1 fruit fly cellular context compared by ENCODE assay signal in the genomic region with DNA sequence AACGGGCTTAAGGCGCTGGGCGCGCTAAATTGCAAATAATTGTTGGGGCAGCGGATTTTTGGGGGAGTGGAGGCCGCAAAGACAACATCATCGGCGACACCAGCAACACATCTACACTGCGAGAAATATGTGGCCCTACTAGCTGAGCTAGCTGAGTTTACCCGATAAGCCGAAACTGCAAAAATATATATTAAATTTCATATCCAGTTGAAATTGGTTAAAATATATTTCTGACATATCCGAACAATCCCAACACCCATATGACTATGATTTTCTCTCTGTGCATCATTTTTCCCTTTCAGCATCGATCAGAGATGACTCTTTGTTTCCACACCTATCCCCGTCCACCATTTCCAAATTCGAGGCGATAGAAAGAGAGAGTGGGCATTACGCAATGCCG.
TF ChIP-seq lines count a peak whose summit lies in the region.

No protein-coding gene starts in this region.

TF ChIP-seq in whole organism, embryonic, 481 proteins besides CTCF, POLR2A, EP300 and RAD21 (continued from another document and continues in another):
- TF ChIP-seq CG2875 (GFP tag; optimal IDR thresholded peaks at IDR 0.05; lab: Kevin White, UChicago): peak; percentile 65
- peak; percentile 51 for TF ChIP-seq CG10274 (GFP tag; optimal IDR thresholded peaks at IDR 0.05; lab: Kevin White, UChicago)
- TF ChIP-seq dm (GFP tag; optimal IDR thresholded peaks at IDR 0.05; lab: Kevin White, UChicago): no peak
- TF ChIP-seq jumu (GFP tag; optimal IDR thresholded peaks at IDR 0.05; lab: Kevin White, UChicago): peak; percentile 20
- TF ChIP-seq schlank (tag; optimal IDR thresholded peaks at IDR 0.05; lab: Kevin White, UChicago): no peak
- peak; percentile 49 for TF ChIP-seq sqz (GFP tag; optimal IDR thresholded peaks at IDR 0.05; lab: Kevin White, UChicago)
- peak; percentile 11 for TF ChIP-seq CG8944 (GFP tag; optimal IDR thresholded peaks at IDR 0.05; lab: Kevin White, UChicago)
- peak; percentile 81 for TF ChIP-seq Oli (tag; optimal IDR thresholded peaks at IDR 0.05; lab: Kevin White, UChicago)
- peak; percentile 68 for TF ChIP-seq CG13296 (GFP tag; optimal IDR thresholded peaks at IDR 0.05; lab: Kevin White, UChicago)
- no peak for TF ChIP-seq btn (GFP tag; optimal IDR thresholded peaks at IDR 0.05; lab: Kevin White, UChicago)
- TF ChIP-seq CG18476 (GFP tag; optimal IDR thresholded peaks at IDR 0.05; lab: Kevin White, UChicago): peak; percentile 36
- no peak for TF ChIP-seq Dfd (GFP tag; optimal IDR thresholded peaks at IDR 0.05; lab: Kevin White, UChicago)
- TF ChIP-seq Drgx (GFP tag; IDR thresholded peaks at IDR 0.05; lab: Robert Waterston, UW): peak; percentile 55
- TF ChIP-seq CG2712 (tag; optimal IDR thresholded peaks at IDR 0.05; lab: Kevin White, UChicago): peak; percentile 79
- peak; percentile 78 for TF ChIP-seq tap (tag; optimal IDR thresholded peaks at IDR 0.05; lab: Kevin White, UChicago)
- peak; percentile 63 for TF ChIP-seq Chrac-16 (GFP tag; optimal IDR thresholded peaks at IDR 0.05; lab: Kevin White, UChicago)
- TF ChIP-seq CG3281 (GFP tag; optimal IDR thresholded peaks at IDR 0.05; lab: Kevin White, UChicago): peak; percentile 65
- TF ChIP-seq GATAe (GFP tag; conservative IDR thresholded peaks at IDR 0.05; lab: Robert Waterston, UW): 0 out of 2 replicates have a peak, but pooled peaks have one; percentile 9
- no peak for TF ChIP-seq CG3995 (GFP tag; optimal IDR thresholded peaks at IDR 0.05; lab: Kevin White, UChicago)
- no peak for TF ChIP-seq D (optimal IDR thresholded peaks at IDR 0.05; lab: Kevin White, UChicago)
- peak; percentile 73 for TF ChIP-seq D (GFP tag; optimal IDR thresholded peaks at IDR 0.05; lab: Kevin White, UChicago)
- peak; percentile 40 for TF ChIP-seq CG12299 (tag; optimal IDR thresholded peaks at IDR 0.05; lab: Kevin White, UChicago)
- no peak for TF ChIP-seq CG8089 (GFP tag; optimal IDR thresholded peaks at IDR 0.05; lab: Kevin White, UChicago)
- no peak for TF ChIP-seq Sry-β (GFP tag; optimal IDR thresholded peaks at IDR 0.05; lab: Kevin White, UChicago)
- no peak for TF ChIP-seq CG34376 (GFP tag; optimal IDR thresholded peaks at IDR 0.05; lab: Kevin White, UChicago)
- TF ChIP-seq z (GFP tag; IDR thresholded peaks at IDR 0.05; lab: Robert Waterston, UW): no peak
- no peak for TF ChIP-seq tll (GFP tag; optimal IDR thresholded peaks at IDR 0.05; lab: Kevin White, UChicago)
- TF ChIP-seq CG8359 (GFP tag; optimal IDR thresholded peaks at IDR 0.05; lab: Kevin White, UChicago; ENCODE audit: borderline replicate concordance): peak; percentile 58
- peak; percentile 24 for TF ChIP-seq ems (GFP tag; optimal IDR thresholded peaks at IDR 0.05; lab: Kevin White, UChicago)
- peak; percentile 72 for TF ChIP-seq Dbx (GFP tag; IDR thresholded peaks at IDR 0.05; lab: Robert Waterston, UW)
- TF ChIP-seq CG12769 (tag; optimal IDR thresholded peaks at IDR 0.05; lab: Kevin White, UChicago): peak; percentile 80
- TF ChIP-seq CG16779 (GFP tag; IDR thresholded peaks at IDR 0.05; lab: Robert Waterston, UW): 0 out of 2 replicates have a peak, but pooled peaks have one; percentile 49
- TF ChIP-seq CG4328 (GFP tag; optimal IDR thresholded peaks at IDR 0.05; lab: Kevin White, UChicago): peak; percentile 62
- TF ChIP-seq CG5180 (GFP tag; optimal IDR thresholded peaks at IDR 0.05; lab: Kevin White, UChicago): peak; percentile 48
- peak; percentile 87 for TF ChIP-seq Ptx1 (GFP tag; IDR thresholded peaks at IDR 0.05; lab: Robert Waterston, UW)
- peak; percentile 42 for TF ChIP-seq CG15601 (tag; optimal IDR thresholded peaks at IDR 0.05; lab: Kevin White, UChicago)
- TF ChIP-seq Neu2 (GFP tag; optimal IDR thresholded peaks at IDR 0.05; lab: Kevin White, UChicago; ENCODE audit: borderline replicate concordance): no peak
- TF ChIP-seq CG13894 (tag; optimal IDR thresholded peaks at IDR 0.05; lab: Kevin White, UChicago): no peak
- TF ChIP-seq pzg (GFP tag; optimal IDR thresholded peaks at IDR 0.05; lab: Kevin White, UChicago): no peak
- peak; percentile 68 for TF ChIP-seq Dad (GFP tag; optimal IDR thresholded peaks at IDR 0.05; lab: Kevin White, UChicago)
- TF ChIP-seq CG6854 (GFP tag; optimal IDR thresholded peaks at IDR 0.05; lab: Kevin White, UChicago): peak; percentile 29
- peak; percentile 62 for TF ChIP-seq ara (GFP tag; IDR thresholded peaks at IDR 0.05; lab: Robert Waterston, UW)
- TF ChIP-seq CG9727 (GFP tag; optimal IDR thresholded peaks at IDR 0.05; lab: Kevin White, UChicago): peak; percentile 56
- TF ChIP-seq Camta (GFP tag; optimal IDR thresholded peaks at IDR 0.05; lab: Kevin White, UChicago): no peak
- peak; percentile 83 for TF ChIP-seq gem (tag; optimal IDR thresholded peaks at IDR 0.05; lab: Kevin White, UChicago)
- peak; percentile 52 for TF ChIP-seq CG10267 (tag; optimal IDR thresholded peaks at IDR 0.05; lab: Kevin White, UChicago)
- TF ChIP-seq TFAM (GFP tag; optimal IDR thresholded peaks at IDR 0.05; lab: Kevin White, UChicago): no peak
- peak; percentile 62 for TF ChIP-seq onecut (GFP tag; IDR thresholded peaks at IDR 0.05; lab: Robert Waterston, UW)
- peak; percentile 51 for TF ChIP-seq Ravus (GFP tag; IDR thresholded peaks at IDR 0.05; lab: Robert Waterston, UW)
- no peak for TF ChIP-seq hth (optimal IDR thresholded peaks at IDR 0.05; lab: Kevin White, UChicago)
- TF ChIP-seq Scr (GFP tag; IDR thresholded peaks at IDR 0.05; lab: Robert Waterston, UW; ENCODE audit: partially characterized antibody): no peak
- peak; percentile 80 for TF ChIP-seq esg (GFP tag; conservative IDR thresholded peaks at IDR 0.05; lab: Robert Waterston, UW)
- TF ChIP-seq CG14965 (GFP tag; optimal IDR thresholded peaks at IDR 0.05; lab: Kevin White, UChicago; ENCODE audit: borderline replicate concordance): no peak
- peak; percentile 25 for TF ChIP-seq nom (GFP tag; optimal IDR thresholded peaks at IDR 0.05; lab: Kevin White, UChicago)
- peak; percentile 67 to 68 for TF ChIP-seq Pdp1 (GFP tag; optimal IDR thresholded peaks at IDR 0.05; lab: Kevin White, UChicago)
- peak; percentile 18 for TF ChIP-seq CG15696 (tag; optimal IDR thresholded peaks at IDR 0.05; lab: Kevin White, UChicago)
- TF ChIP-seq peb (GFP tag; IDR thresholded peaks at IDR 0.05; lab: Robert Waterston, UW): peak; percentile 59; the same call in 1 of the 2 replicates
- peak; percentile 67 for TF ChIP-seq CG17829 (tag; optimal IDR thresholded peaks at IDR 0.05; lab: Kevin White, UChicago)
- TF ChIP-seq pfk (GFP tag; optimal IDR thresholded peaks at IDR 0.05; lab: Kevin White, UChicago): no peak
- no peak for TF ChIP-seq tna (GFP tag; IDR thresholded peaks at IDR 0.05; lab: Robert Waterston, UW; ENCODE audit: partially characterized antibody)
- peak in 1 of 2 experiments; percentile 79 for TF ChIP-seq bsh (GFP tag; optimal IDR thresholded peaks at IDR 0.05; lab: Kevin White, UChicago)
- no peak for TF ChIP-seq CG15479 (GFP tag; optimal IDR thresholded peaks at IDR 0.05; lab: Kevin White, UChicago)
- TF ChIP-seq yki (optimal IDR thresholded peaks at IDR 0.05; lab: Kevin White, UChicago): no peak
- no peak for TF ChIP-seq hkb (optimal IDR thresholded peaks at IDR 0.05; lab: Kevin White, UChicago)
- peak; percentile 88 for TF ChIP-seq hkb (GFP tag; IDR thresholded peaks at IDR 0.05; lab: Robert Waterston, UW)
- TF ChIP-seq Sin3A (optimal IDR thresholded peaks at IDR 0.05; lab: Kevin White, UChicago): no peak
- TF ChIP-seq CG10321 (GFP tag; IDR thresholded peaks at IDR 0.05; lab: Robert Waterston, UW): no peak
- peak; percentile 83 for TF ChIP-seq slbo (GFP tag; IDR thresholded peaks at IDR 0.05; lab: Robert Waterston, UW)
- no peak for TF ChIP-seq corto (GFP tag; optimal IDR thresholded peaks at IDR 0.05; lab: Kevin White, UChicago)
- no peak for TF ChIP-seq Jarid2 (GFP tag; optimal IDR thresholded peaks at IDR 0.05; lab: Kevin White, UChicago)
- TF ChIP-seq eve (GFP tag; optimal IDR thresholded peaks at IDR 0.05; lab: Kevin White, UChicago): no peak
- TF ChIP-seq Spps (tag; optimal IDR thresholded peaks at IDR 0.05; lab: Kevin White, UChicago): no peak
- TF ChIP-seq jigr1 (GFP tag; IDR thresholded peaks at IDR 0.05; lab: Robert Waterston, UW): peak; percentile 72; the same call in 2 of the 3 replicates
- TF ChIP-seq Hr51 (GFP tag; optimal IDR thresholded peaks at IDR 0.05; lab: Kevin White, UChicago): peak; percentile 20 to 80
- TF ChIP-seq CG10959 (GFP tag; IDR thresholded peaks at IDR 0.05; lab: Robert Waterston, UW): 0 out of 2 replicates have a peak, but pooled peaks have one; percentile 37
- TF ChIP-seq Usf (GFP tag; optimal IDR thresholded peaks at IDR 0.05; lab: Kevin White, UChicago): peak; percentile 16
- peak; percentile 30 for TF ChIP-seq CG4707 (GFP tag; optimal IDR thresholded peaks at IDR 0.05; lab: Kevin White, UChicago)
- TF ChIP-seq fd3F (GFP tag; optimal IDR thresholded peaks at IDR 0.05; lab: Kevin White, UChicago): peak; percentile 53
- TF ChIP-seq CG32532 (GFP tag; IDR thresholded peaks at IDR 0.05; lab: Robert Waterston, UW): peak; percentile 77
- no peak for TF ChIP-seq CG2202 (tag; optimal IDR thresholded peaks at IDR 0.05; lab: Kevin White, UChicago)
- TF ChIP-seq CG4404 (GFP tag; IDR thresholded peaks at IDR 0.05; lab: Robert Waterston, UW): peak; percentile 28; the same call in 1 of the 2 replicates
- no peak for TF ChIP-seq MESR4 (GFP tag; optimal IDR thresholded peaks at IDR 0.05; lab: Kevin White, UChicago)
- TF ChIP-seq caup (GFP tag; optimal IDR thresholded peaks at IDR 0.05; lab: Kevin White, UChicago; ENCODE audit: severe bottlenecking): peak; percentile 56
- peak; percentile 60 for TF ChIP-seq CG9817 (tag; optimal IDR thresholded peaks at IDR 0.05; lab: Kevin White, UChicago)
- no peak for TF ChIP-seq MTF-1 (GFP tag; optimal IDR thresholded peaks at IDR 0.05; lab: Kevin White, UChicago; ENCODE audit: borderline replicate concordance)
- TF ChIP-seq Awh (GFP tag; IDR thresholded peaks at IDR 0.05; lab: Robert Waterston, UW): peak; percentile 77
- peak; percentile 63; the same call in 1 of the 2 replicates for TF ChIP-seq CG9215 (GFP tag; IDR thresholded peaks at IDR 0.05; lab: Robert Waterston, UW)
- peak; percentile 21 for TF ChIP-seq CHES-1-like (GFP tag; optimal IDR thresholded peaks at IDR 0.05; lab: Kevin White, UChicago)
- peak; percentile 23 for TF ChIP-seq CG13775 (GFP tag; optimal IDR thresholded peaks at IDR 0.05; lab: Kevin White, UChicago)
- TF ChIP-seq rib (GFP tag; IDR thresholded peaks at IDR 0.05; lab: Robert Waterston, UW): no peak
- TF ChIP-seq Ets65A (GFP tag; lab: Kevin White, UChicago): peak; percentile 90
- TF ChIP-seq CG7556 (GFP tag; optimal IDR thresholded peaks at IDR 0.05; lab: Kevin White, UChicago): peak; percentile 54
- TF ChIP-seq bab2 (GFP tag; optimal IDR thresholded peaks at IDR 0.05; lab: Kevin White, UChicago): peak; percentile 34
- TF ChIP-seq CG10147 (GFP tag; optimal IDR thresholded peaks at IDR 0.05; lab: Kevin White, UChicago): peak; percentile 50
- TF ChIP-seq pum (GFP tag; optimal IDR thresholded peaks at IDR 0.05; lab: Kevin White, UChicago): peak; percentile 59
- TF ChIP-seq C15 (GFP tag; IDR thresholded peaks at IDR 0.05; lab: Robert Waterston, UW): peak; percentile 75; the same call in 2 of the 3 replicates
- TF ChIP-seq CG30403 (GFP tag; optimal IDR thresholded peaks at IDR 0.05; lab: Kevin White, UChicago): peak; percentile 75
- no peak for TF ChIP-seq CG10565 (GFP tag; optimal IDR thresholded peaks at IDR 0.05; lab: Kevin White, UChicago)
- TF ChIP-seq CG5953 (GFP tag; IDR thresholded peaks at IDR 0.05; lab: Robert Waterston, UW): peak; percentile 67; the same call in 1 of the 2 replicates
- TF ChIP-seq bcd (GFP tag; optimal IDR thresholded peaks at IDR 0.05; lab: Kevin White, UChicago): peak; percentile 72
- TF ChIP-seq Fer2 (tag; optimal IDR thresholded peaks at IDR 0.05; lab: Kevin White, UChicago): peak; percentile 46
- no peak for TF ChIP-seq Hey (tag; optimal IDR thresholded peaks at IDR 0.05; lab: Kevin White, UChicago)
- peak; percentile 67 for TF ChIP-seq grau (tag; optimal IDR thresholded peaks at IDR 0.05; lab: Kevin White, UChicago)
- TF ChIP-seq gro (GFP tag; optimal IDR thresholded peaks at IDR 0.05; lab: Kevin White, UChicago): no peak
- TF ChIP-seq CG16815 (GFP tag; optimal IDR thresholded peaks at IDR 0.05; lab: Kevin White, UChicago): peak; percentile 29
- no peak for TF ChIP-seq Side (GFP tag; optimal IDR thresholded peaks at IDR 0.05; lab: Kevin White, UChicago)
- peak; percentile 46 for TF ChIP-seq CG18619 (GFP tag; optimal IDR thresholded peaks at IDR 0.05; lab: Kevin White, UChicago)
- no peak for TF ChIP-seq NC2β (GFP tag; optimal IDR thresholded peaks at IDR 0.05; lab: Kevin White, UChicago)
- TF ChIP-seq CG9797 (GFP tag; optimal IDR thresholded peaks at IDR 0.05; lab: Kevin White, UChicago): no peak
- no peak for TF ChIP-seq Adf1 (GFP tag; IDR thresholded peaks at IDR 0.05; lab: Robert Waterston, UW)
- no peak for TF ChIP-seq inv (GFP tag; IDR thresholded peaks at IDR 0.05; lab: Robert Waterston, UW; ENCODE audit: partially characterized antibody)
- TF ChIP-seq amos (GFP tag; IDR thresholded peaks at IDR 0.05; lab: Robert Waterston, UW; ENCODE audit: partially characterized antibody): no peak
- TF ChIP-seq sima (GFP tag; optimal IDR thresholded peaks at IDR 0.05; lab: Kevin White, UChicago): no peak
- peak; percentile 51 for TF ChIP-seq Antp (GFP tag; optimal IDR thresholded peaks at IDR 0.05; lab: Kevin White, UChicago)
- TF ChIP-seq CG10543 (GFP tag; optimal IDR thresholded peaks at IDR 0.05; lab: Kevin White, UChicago): no peak
- peak; percentile 73 for TF ChIP-seq fd96Cb (tag; optimal IDR thresholded peaks at IDR 0.05; lab: Kevin White, UChicago)
- peak; percentile 52 for TF ChIP-seq Hmr (GFP tag; optimal IDR thresholded peaks at IDR 0.05; lab: Kevin White, UChicago)
- TF ChIP-seq Hr78 (GFP tag; optimal IDR thresholded peaks at IDR 0.05; lab: Kevin White, UChicago): peak in 1 of 2 experiments; percentile 34
- TF ChIP-seq fd102C (GFP tag; optimal IDR thresholded peaks at IDR 0.05; lab: Kevin White, UChicago): no peak
- TF ChIP-seq CG12236 (GFP tag; optimal IDR thresholded peaks at IDR 0.05; lab: Kevin White, UChicago): peak; percentile 22
- TF ChIP-seq CG17912 (GFP tag; optimal IDR thresholded peaks at IDR 0.05; lab: Kevin White, UChicago): no peak
- no peak for TF ChIP-seq HLHmδ (GFP tag; optimal IDR thresholded peaks at IDR 0.05; lab: Kevin White, UChicago)
- TF ChIP-seq cato (GFP tag; optimal IDR thresholded peaks at IDR 0.05; lab: Kevin White, UChicago; ENCODE audit: borderline replicate concordance): peak; percentile 17
- no peak for TF ChIP-seq chinmo (GFP tag; IDR thresholded peaks at IDR 0.05; lab: Robert Waterston, UW; ENCODE audit: partially characterized antibody)
- TF ChIP-seq fu2 (GFP tag; optimal IDR thresholded peaks at IDR 0.05; lab: Kevin White, UChicago): no peak
- peak; percentile 36 for TF ChIP-seq CG4854 (GFP tag; optimal IDR thresholded peaks at IDR 0.05; lab: Kevin White, UChicago)
